Fruit fly (Drosophila melanogaster) whole organism, embryonic: ENCODE results near the gene ATP7.

Experiments
- Atf6 ChIP-seq: fragments of 200-800 bp; sonication (Bioruptor generic); IDR thresholded peaks from 2 replicates; pipeline ENCODE4 v1.3.6; 2022; ENCODE audit warnings: missing biosample characterization, missing genetic modification characterization
- B-H1 ChIP-seq: fragments of 200-800 bp; sonication (Bioruptor generic); IDR thresholded peaks from 3 replicates; pipeline ENCODE4 v1.3.6; 2022; ENCODE audit warnings: missing biosample characterization, missing genetic modification characterization
- Blimp-1 ChIP-seq: fragments of 200-800 bp; sonication (Bioruptor generic); optimal IDR thresholded peaks from 3 replicates; lab custom pipeline; 2018; ENCODE audit warnings: missing biosample characterization, missing genetic modification characterization, mild to moderate bottlenecking, moderate library complexity, missing genetic modification reagents
- CG10147 ChIP-seq: fragments of 200-800 bp; sonication (Bioruptor generic); optimal IDR thresholded peaks from 2 replicates; lab custom pipeline; 2019; ENCODE audit warnings: missing biosample characterization, mild to moderate bottlenecking, missing genetic modification characterization, moderate library complexity
- CG10209 ChIP-seq: fragments of 200-800 bp; sonication (Bioruptor generic); optimal IDR thresholded peaks from 3 replicates; lab custom pipeline; 2017; ENCODE audit warnings: missing biosample characterization, mild to moderate bottlenecking, missing genetic modification characterization, missing genetic modification reagents
- CG10462 ChIP-seq: fragments of 200-800 bp; sonication (Bioruptor generic); optimal IDR thresholded peaks from 2 replicates; lab custom pipeline; 2016; ENCODE audit warnings: missing biosample characterization, missing genetic modification characterization
- CG13296 ChIP-seq: fragments of 200-800 bp; sonication (Bioruptor generic); optimal IDR thresholded peaks from 3 replicates; lab custom pipeline; 2018; ENCODE audit warnings: missing biosample characterization, mild to moderate bottlenecking, missing genetic modification characterization
- CG13424 ChIP-seq: fragments of 200-800 bp; sonication (Bioruptor generic); optimal IDR thresholded peaks from 2 replicates; lab custom pipeline; 2019; ENCODE audit warnings: missing biosample characterization, mild to moderate bottlenecking, missing genetic modification characterization, moderate library complexity
- CG13624 ChIP-seq: fragments of 200-800 bp; sonication (Bioruptor generic); optimal IDR thresholded peaks from 2 replicates; lab custom pipeline; 2016; ENCODE audit warnings: missing biosample characterization, missing genetic modification characterization
- CG15073 ChIP-seq: fragments of 200-800 bp; sonication (Bioruptor generic); optimal IDR thresholded peaks from 2 replicates; lab custom pipeline; 2016; ENCODE audit warnings: missing biosample characterization, missing genetic modification characterization
- CG15269 ChIP-seq: fragments of 200-800 bp; sonication (Bioruptor generic); optimal IDR thresholded peaks from 2 replicates; lab custom pipeline; 2018; ENCODE audit warnings: missing biosample characterization, mild to moderate bottlenecking, missing genetic modification characterization, moderate library complexity
- CG17361 ChIP-seq: fragments of 200-800 bp; sonication (Bioruptor generic); IDR thresholded peaks from 3 replicates; pipeline ENCODE4 v1.3.6; 2022; ENCODE audit warnings: missing biosample characterization, missing genetic modification characterization
- CG17912 ChIP-seq: fragments of 200-800 bp; sonication (Bioruptor generic); optimal IDR thresholded peaks from 2 replicates; lab custom pipeline; 2018; ENCODE audit warnings: missing biosample characterization, mild to moderate bottlenecking, missing genetic modification characterization
- CG34422 ChIP-seq: fragments of 200-800 bp; sonication (Bioruptor generic); IDR thresholded peaks from 3 replicates; pipeline ENCODE4 v1.3.6; 2022; ENCODE audit warnings: missing biosample characterization, missing genetic modification characterization
- CG4854 ChIP-seq: fragments of 200-800 bp; sonication (Bioruptor generic); optimal IDR thresholded peaks from 2 replicates; lab custom pipeline; 2016; ENCODE audit warnings: missing biosample characterization, missing genetic modification characterization, inconsistent platforms
- CG5953 ChIP-seq: fragments of 200-800 bp; sonication (Bioruptor generic); IDR thresholded peaks from 2 replicates; pipeline ENCODE4 v1.3.6; 2022; ENCODE audit warnings: missing biosample characterization, missing genetic modification characterization
- CG7271 ChIP-seq: fragments of 200-800 bp; sonication (Bioruptor generic); optimal IDR thresholded peaks from 2 replicates; lab custom pipeline; 2018; ENCODE audit warnings: missing biosample characterization, mild to moderate bottlenecking, missing genetic modification characterization, moderate library complexity
- CG9437 ChIP-seq: fragments of 200-800 bp; sonication (Bioruptor generic); optimal IDR thresholded peaks from 2 replicates; lab custom pipeline; 2018; ENCODE audit warnings: missing biosample characterization, mild to moderate bottlenecking, missing genetic modification characterization
- Dip3 ChIP-seq: fragments of 200-800 bp; sonication (Bioruptor generic); optimal IDR thresholded peaks from 3 replicates; lab custom pipeline; 2016; ENCODE audit warnings: missing biosample characterization, missing genetic modification characterization
- Dref ChIP-seq: fragments of 200-800 bp; sonication (Bioruptor generic); IDR thresholded peaks from 2 replicates; pipeline ENCODE4 v1.3.6; 2022; ENCODE audit warnings: missing biosample characterization, missing genetic modification characterization
- Fer3 ChIP-seq: fragments of 200-800 bp; sonication (Bioruptor generic); optimal IDR thresholded peaks from 2 replicates; lab custom pipeline; 2018; ENCODE audit warnings: missing biosample characterization, mild to moderate bottlenecking, missing genetic modification characterization, moderate library complexity
- HLHmδ ChIP-seq: fragments of 200-800 bp; sonication (Bioruptor generic); optimal IDR thresholded peaks from 2 replicates; lab custom pipeline; 2018; ENCODE audit warnings: missing biosample characterization, mild to moderate bottlenecking, missing genetic modification characterization, moderate library complexity
- Hr39 ChIP-seq: fragments of >200 bp; optimal IDR thresholded peaks from 2 replicates; lab custom pipeline; 2017
- Lpt ChIP-seq: fragments of >200 bp; optimal IDR thresholded peaks from 2 replicates; lab custom pipeline; 2018; ENCODE audit warnings: missing biosample characterization, missing genetic modification characterization
- Meics ChIP-seq: fragments of 200-800 bp; sonication (Bioruptor generic); optimal IDR thresholded peaks from 2 replicates; lab custom pipeline; 2017; ENCODE audit warnings: missing biosample characterization, mild to moderate bottlenecking, missing genetic modification characterization
- Myb ChIP-seq: fragments of 200-800 bp; sonication (Bioruptor generic); optimal IDR thresholded peaks from 2 replicates; lab custom pipeline; 2016; ENCODE audit warnings: missing biosample characterization, missing genetic modification characterization
- NC2α ChIP-seq: fragments of 200-800 bp; sonication (Bioruptor generic); optimal IDR thresholded peaks from 2 replicates; lab custom pipeline; 2016; ENCODE audit warnings: missing biosample characterization, missing genetic modification characterization
- Sin3A ChIP-seq: fragments of >200 bp; optimal IDR thresholded peaks from 2 replicates; lab custom pipeline; 2018
- Xbp1 ChIP-seq: fragments of 200-800 bp; sonication (Bioruptor generic); optimal IDR thresholded peaks from 3 replicates; lab custom pipeline; 2016; ENCODE audit warnings: missing biosample characterization, mild to moderate bottlenecking, missing genetic modification characterization
- ac ChIP-seq: fragments of 200-800 bp; sonication (Bioruptor generic); optimal IDR thresholded peaks from 3 replicates; lab custom pipeline; 2017; ENCODE audit warnings: missing biosample characterization, mild to moderate bottlenecking, missing genetic modification characterization
- ase ChIP-seq: fragments of 200-800 bp; sonication (Bioruptor generic); IDR thresholded peaks from 3 replicates; pipeline ENCODE4 v1.3.6; 2022; ENCODE audit warnings: missing biosample characterization, missing genetic modification characterization
- cas ChIP-seq: fragments of 200-800 bp; sonication (Bioruptor generic); IDR thresholded peaks from 2 replicates; pipeline ENCODE4 v1.3.6; 2022; ENCODE audit warnings: missing biosample characterization, missing genetic modification characterization
- chinmo ChIP-seq: fragments of 200-800 bp; sonication (Bioruptor generic); IDR thresholded peaks from 4 replicates; pipeline ENCODE4 v1.3.6; 2022; ENCODE audit warnings: missing biosample characterization, missing genetic modification characterization; ENCODE audit not compliant: partially characterized antibody
- ewg ChIP-seq: fragments of 200-800 bp; sonication (Bioruptor generic); optimal IDR thresholded peaks from 3 replicates; lab custom pipeline; 2017; ENCODE audit warnings: mild to moderate bottlenecking, missing biosample characterization, missing genetic modification reagents, missing genetic modification characterization
- fd3F ChIP-seq: fragments of 200-800 bp; sonication (Bioruptor generic); optimal IDR thresholded peaks from 2 replicates; lab custom pipeline; 2018; ENCODE audit warnings: missing biosample characterization, mild to moderate bottlenecking, missing genetic modification characterization, moderate library complexity
- gem ChIP-seq: fragments of 200-800 bp; sonication (Bioruptor generic); optimal IDR thresholded peaks from 2 replicates; lab custom pipeline; 2019; ENCODE audit warnings: missing biosample characterization, mild to moderate bottlenecking, missing genetic modification characterization, moderate library complexity
- gfzf ChIP-seq: fragments of 200-800 bp; sonication (Bioruptor generic); optimal IDR thresholded peaks from 2 replicates; lab custom pipeline; 2016; ENCODE audit warnings: missing biosample characterization, mild to moderate bottlenecking, missing genetic modification characterization, moderate library complexity
- her ChIP-seq: fragments of 200-800 bp; sonication (Bioruptor generic); optimal IDR thresholded peaks from 2 replicates; lab custom pipeline; 2016; ENCODE audit warnings: missing biosample characterization, missing genetic modification characterization
- inv ChIP-seq: fragments of 200-800 bp; sonication (Bioruptor generic); IDR thresholded peaks from 2 replicates; pipeline ENCODE4 v1.3.6; 2022; ENCODE audit warnings: missing biosample characterization, missing genetic modification characterization; ENCODE audit not compliant: partially characterized antibody
- lilli ChIP-seq: fragments of 200-800 bp; sonication (Bioruptor generic); optimal IDR thresholded peaks from 3 replicates; lab custom pipeline; 2016; ENCODE audit warnings: missing biosample characterization, missing genetic modification characterization
- lmd ChIP-seq: fragments of 200-800 bp; sonication (Bioruptor generic); IDR thresholded peaks from 2 replicates; pipeline ENCODE4 v1.3.6; 2022; ENCODE audit warnings: missing biosample characterization, missing genetic modification characterization
- nau ChIP-seq: fragments of 200-800 bp; sonication (Bioruptor generic); optimal IDR thresholded peaks from 3 replicates; lab custom pipeline; 2017; ENCODE audit warnings: missing biosample characterization, mild to moderate bottlenecking, missing genetic modification characterization, missing genetic modification reagents
- pan ChIP-seq, 4 experiments: fragments of >200 bp in 3 of 4; fragments of 200-800 bp in 1 of 4; sonication (Bioruptor generic) in 1 of 4; optimal IDR thresholded peaks in 3 of 4; IDR thresholded peaks in 1 of 4; 2 replicates each; pipeline versions ENCODE4 v1.3.6 to Lab custom; 2017 to 2022; ENCODE audit warnings: missing biosample characterization in 2 of 4, missing genetic modification characterization in 2 of 4, mixed read lengths in 1 of 4
- pb ChIP-seq: fragments of 200-800 bp; sonication (Bioruptor generic); optimal IDR thresholded peaks from 3 replicates; lab custom pipeline; 2016; ENCODE audit warnings: missing biosample characterization, missing genetic modification characterization
- peb ChIP-seq: fragments of 200-800 bp; sonication (Bioruptor generic); IDR thresholded peaks from 2 replicates; pipeline ENCODE4 v1.3.6; 2022; ENCODE audit warnings: missing biosample characterization, missing genetic modification characterization
- prd ChIP-seq, 3 experiments: fragments of >200 bp in 2 of 3; fragments of 200-800 bp in 1 of 3; sonication (Bioruptor generic) in 1 of 3; optimal IDR thresholded peaks in 2 of 3; IDR thresholded peaks in 1 of 3; 2 replicates in 2 of 3; 3 replicates in 1 of 3; pipeline versions ENCODE4 v1.3.6 to Lab custom; 2017 to 2022; ENCODE audit warnings: missing biosample characterization in 1 of 3, missing genetic modification characterization in 1 of 3
- ro ChIP-seq: fragments of 200-800 bp; sonication (Bioruptor generic); IDR thresholded peaks from 2 replicates; pipeline ENCODE4 v1.3.6; 2022; ENCODE audit warnings: missing biosample characterization, missing genetic modification characterization
- sens ChIP-seq: fragments of 200-800 bp; sonication (Bioruptor generic); peaks from one replicate; lab custom pipeline; 2016; ENCODE audit warnings: missing biosample characterization, missing genetic modification characterization
- trem ChIP-seq: fragments of 200-800 bp; optimal IDR thresholded peaks from 3 replicates; lab custom pipeline; 2019; ENCODE audit warnings: missing biosample characterization, mild to moderate bottlenecking, missing genetic modification characterization, moderate library complexity
- zfh1 ChIP-seq: fragments of 200-800 bp; sonication (Bioruptor generic); IDR thresholded peaks from 3 replicates; pipeline ENCODE4 v1.3.6; 2022; ENCODE audit warnings: missing biosample characterization, missing genetic modification characterization

The ATP7 gene

DNA sequence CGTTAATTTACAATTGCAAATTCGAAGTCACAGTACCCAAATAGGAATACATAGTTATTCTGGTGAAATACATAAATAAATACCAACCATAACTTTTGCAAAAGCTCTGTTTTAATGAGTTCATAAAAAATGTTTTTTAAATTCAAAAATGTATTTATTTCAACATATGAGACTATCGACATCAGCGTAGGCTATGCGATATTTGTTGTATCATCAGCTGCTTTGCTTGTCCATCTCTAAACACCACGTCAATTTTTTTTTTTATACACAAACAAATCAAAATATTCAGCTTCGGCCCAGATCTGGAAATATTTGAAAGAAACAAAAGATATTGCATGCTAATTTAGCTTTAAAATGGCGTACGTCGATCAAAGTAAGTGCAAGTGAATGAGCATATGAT is 33.3 kb downstream of the ATP7 start, which contains the start of gene CG1840 (continued):
- no peak for TF ChIP-seq NC2α
- no peak for TF ChIP-seq CG13296 (GFP tag; lab: Kevin White, UChicago)
- TF ChIP-seq her, result no peak
- no peak for TF ChIP-seq Meics (GFP tag; lab: Kevin White, UChicago)
- TF ChIP-seq CG13624 (GFP tag; lab: Kevin White, UChicago), result no peak
- no peak for TF ChIP-seq ewg (GFP tag; lab: Kevin White, UChicago)
- no peak for TF ChIP-seq CG10462 (GFP tag; lab: Kevin White, UChicago)
- TF ChIP-seq B-H1 (GFP tag; lab: Robert Waterston, UW), result no peak
- no peak for TF ChIP-seq ro (GFP tag; lab: Robert Waterston, UW)
- TF ChIP-seq peb (GFP tag; lab: Robert Waterston, UW), result no peak
- no peak for TF ChIP-seq CG15073 (GFP tag; lab: Kevin White, UChicago)
- TF ChIP-seq Hr39 (lab: Kevin White, UChicago), result no peak
- no peak for TF ChIP-seq trem (tag; lab: Kevin White, UChicago)
- no peak for TF ChIP-seq Blimp-1

DNA sequence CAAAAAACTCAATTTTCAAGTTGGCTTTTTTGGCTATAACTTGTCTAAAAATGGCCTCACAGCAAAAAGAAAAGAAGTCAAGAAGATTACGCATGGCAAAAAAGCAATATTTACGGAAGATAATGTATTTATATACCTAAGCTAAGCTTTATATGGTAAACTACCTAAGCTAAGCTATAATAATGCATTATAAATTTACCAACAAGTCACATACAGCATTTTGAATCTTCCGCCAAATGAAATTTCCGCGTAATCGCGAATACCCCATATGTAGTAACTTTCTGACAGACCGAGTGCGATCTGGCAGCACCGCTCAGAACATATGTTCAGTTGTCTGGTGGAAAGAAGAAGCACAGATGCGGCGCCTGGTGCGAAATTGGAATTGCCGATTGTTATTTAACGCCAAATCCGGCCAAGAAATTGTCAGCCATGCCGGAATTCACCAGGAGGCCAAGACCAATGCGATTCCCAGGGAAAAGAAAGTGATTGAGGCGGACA is 36.9 kb downstream of the ATP7 start, which contains the start of gene sicily:
TSS of gene sicily (plus strand) at position 51 of the 498 bp plus-strand sequence.
- TF ChIP-seq nau (GFP tag; lab: Kevin White, UChicago), result no peak
- TF ChIP-seq pb (GFP tag; lab: Kevin White, UChicago), result no peak
- TF ChIP-seq Meics (GFP tag; lab: Kevin White, UChicago), result no peak
- TF ChIP-seq inv (GFP tag; lab: Robert Waterston, UW), result no peak
- TF ChIP-seq prd (optimal IDR thresholded peaks at IDR 0.05; lab: Kevin White, UChicago), result no peak
- no peak for TF ChIP-seq prd (GFP tag; IDR thresholded peaks at IDR 0.05; lab: Robert Waterston, UW)
- TF ChIP-seq sens, result peak; percentile 65
- no peak for TF ChIP-seq CG13424 (tag; lab: Kevin White, UChicago)
- no peak for TF ChIP-seq Myb (GFP tag; lab: Kevin White, UChicago)
- no peak for TF ChIP-seq fd3F (GFP tag; lab: Kevin White, UChicago)
- peak; percentile 26; the same call in 1 of the 3 replicates for TF ChIP-seq CG34422 (GFP tag; lab: Robert Waterston, UW)
- no peak for TF ChIP-seq cas (GFP tag; lab: Robert Waterston, UW)
- TF ChIP-seq ase, result no peak
- TF ChIP-seq CG9437, result no peak
- TF ChIP-seq Atf6 (GFP tag; lab: Robert Waterston, UW), result no peak
- no peak for TF ChIP-seq CG15269 (tag; lab: Kevin White, UChicago)
- TF ChIP-seq Lpt (GFP tag; lab: Kevin White, UChicago), result no peak
- 0 out of 4 replicates have a peak, but pooled peaks have one; percentile 7 for TF ChIP-seq chinmo (GFP tag; lab: Robert Waterston, UW)
- no peak for TF ChIP-seq Fer3 (tag; lab: Kevin White, UChicago)
- TF ChIP-seq Sin3A (lab: Kevin White, UChicago), result peak; percentile 5
- no peak for TF ChIP-seq CG4854
- TF ChIP-seq lmd, result no peak
- TF ChIP-seq lilli (GFP tag; lab: Kevin White, UChicago), result no peak
- peak; percentile 45 for TF ChIP-seq Dref (GFP tag; lab: Robert Waterston, UW)
- TF ChIP-seq CG7271, result no peak
- TF ChIP-seq ac, result no peak
- TF ChIP-seq CG10209 (GFP tag; lab: Kevin White, UChicago), result no peak
- no peak for TF ChIP-seq HLHmδ (GFP tag; lab: Kevin White, UChicago)
- no peak for TF ChIP-seq pan (optimal IDR thresholded peaks at IDR 0.05; lab: Kevin White, UChicago)
- no peak for TF ChIP-seq pan (GFP tag; optimal IDR thresholded peaks at IDR 0.05 in 1 of 2, IDR thresholded peaks at IDR 0.05 in 1 of 2)
- no peak for TF ChIP-seq gem (tag; lab: Kevin White, UChicago)
- TF ChIP-seq Xbp1 (GFP tag; lab: Kevin White, UChicago), result no peak
- no peak for TF ChIP-seq CG10147 (GFP tag; lab: Kevin White, UChicago)
- no peak for TF ChIP-seq CG5953
- TF ChIP-seq CG17361 (GFP tag; lab: Robert Waterston, UW), result no peak
- no peak for TF ChIP-seq CG17912
- TF ChIP-seq gfzf (GFP tag; lab: Kevin White, UChicago), result peak; percentile 30
- TF ChIP-seq zfh1, result peak; percentile 34; the same call in 1 of the 3 replicates
- TF ChIP-seq Dip3 (GFP tag; lab: Kevin White, UChicago), result no peak
